Fruit fly (Drosophila melanogaster) whole organism, wandering third instar larva: ENCODE measurements around the gene Sgs3.

Experiments
- Abd-B ChIP-seq: fragments of >200 bp; optimal IDR thresholded peaks from 2 replicates; lab custom pipeline; 2017; ENCODE audit warnings: missing biosample characterization, missing genetic modification characterization
- OdsH ChIP-seq: fragments of 200-800 bp; sonication (Bioruptor generic); optimal IDR thresholded peaks from 2 replicates; lab custom pipeline; 2016; ENCODE audit warnings: missing biosample characterization, mild to moderate bottlenecking, missing genetic modification characterization
- dsf ChIP-seq: sonication (Bioruptor generic); optimal IDR thresholded peaks from 2 replicates; lab custom pipeline; 2016; ENCODE audit warnings: missing biosample characterization, missing genetic modification characterization, borderline replicate concordance
- h ChIP-seq: fragments of 200-800 bp; sonication (Bioruptor generic); optimal IDR thresholded peaks from 3 replicates; lab custom pipeline; 2016; ENCODE audit warnings: missing biosample characterization, mild to moderate bottlenecking, missing genetic modification characterization
- usp ChIP-seq: fragments of >200 bp; optimal IDR thresholded peaks from 2 replicates; lab custom pipeline; 2017; ENCODE audit warnings: missing biosample characterization, missing genetic modification characterization

dm6 chr3L:11480304-11480703 lies 31.7 kb upstream of the Sgs3 start:
- no peak for TF ChIP-seq dsf (GFP tag; lab: Kevin White, UChicago)
- no peak for TF ChIP-seq OdsH (GFP tag; lab: Kevin White, UChicago)
- TF ChIP-seq Abd-B (GFP tag; lab: Kevin White, UChicago): no peak
- no peak for TF ChIP-seq usp
- TF ChIP-seq h (GFP tag; lab: Kevin White, UChicago): no peak
